Worm (Caenorhabditis elegans) whole organism, L3 larva: Measurements from ENCODE around the gene rpm-1.

ENCODE experiments used
- R02D3.7 ChIP-seq: fragments of 150-350 bp; optimal IDR thresholded peaks from 2 replicates; lab custom pipeline; 2014; ENCODE audit warnings: missing biosample characterization, missing genetic modification characterization
- ZK546.5 ChIP-seq: sonication (generic microtip); optimal IDR thresholded peaks from 2 replicates; lab custom pipeline; 2017; ENCODE audit warnings: missing biosample characterization, missing genetic modification characterization
- aly-2 ChIP-seq: fragments of 150-350 bp; optimal IDR thresholded peaks from 2 replicates; lab custom pipeline; 2014; ENCODE audit warnings: missing biosample characterization, missing genetic modification characterization
- ama-1 ChIP-seq: fragments of 150-350 bp; optimal IDR thresholded peaks from 2 replicates; lab custom pipeline; 2018
- egl-5 ChIP-seq: fragments of 150-350 bp; optimal IDR thresholded peaks from 2 replicates; lab custom pipeline; 2017; ENCODE audit warnings: missing biosample characterization, missing genetic modification reagents, missing genetic modification characterization, inconsistent platforms
- elt-1 ChIP-seq: fragments of 150-350 bp; optimal IDR thresholded peaks from 2 replicates; lab custom pipeline; 2014; ENCODE audit warnings: missing biosample characterization, missing genetic modification characterization
- elt-2 ChIP-seq: sonication (generic microtip); optimal IDR thresholded peaks from 2 replicates; lab custom pipeline; 2016; ENCODE audit warnings: missing genetic modification reagents, mild to moderate bottlenecking, missing genetic modification characterization, missing compliant biosample characterization
- elt-3 ChIP-seq, 3 experiments: fragments of 150-350 bp in 1 of 3; sonication (generic microtip) in 2 of 3; optimal IDR thresholded peaks; 2 replicates in 2 of 3; 4 replicates in 1 of 3; lab custom pipeline; 2014 to 2017; ENCODE audit warnings: missing biosample characterization in 3 of 3, missing genetic modification characterization in 3 of 3
- fkh-10 ChIP-seq: sonication (generic microtip); optimal IDR thresholded peaks from 2 replicates; lab custom pipeline; 2017; ENCODE audit warnings: missing biosample characterization, missing genetic modification reagents, missing genetic modification characterization
- hmg-11 ChIP-seq: sonication (generic microtip); optimal IDR thresholded peaks from 2 replicates; lab custom pipeline; 2016; ENCODE audit warnings: missing genetic modification characterization, missing compliant biosample characterization
- jun-1 ChIP-seq: fragments of 150-350 bp; optimal IDR thresholded peaks from 2 replicates; lab custom pipeline; 2014; ENCODE audit warnings: missing biosample characterization, missing genetic modification reagents, missing genetic modification characterization
- mml-1 ChIP-seq: fragments of 150-350 bp; sonication (generic microtip); optimal IDR thresholded peaks from 3 replicates; lab custom pipeline; 2014; ENCODE audit warnings: missing biosample characterization, missing genetic modification characterization
- pqm-1 ChIP-seq: fragments of 150-350 bp; optimal IDR thresholded peaks from 2 replicates; lab custom pipeline; 2017; ENCODE audit warnings: missing biosample characterization, missing genetic modification characterization, inconsistent platforms

The rpm-1 gene

DNA sequence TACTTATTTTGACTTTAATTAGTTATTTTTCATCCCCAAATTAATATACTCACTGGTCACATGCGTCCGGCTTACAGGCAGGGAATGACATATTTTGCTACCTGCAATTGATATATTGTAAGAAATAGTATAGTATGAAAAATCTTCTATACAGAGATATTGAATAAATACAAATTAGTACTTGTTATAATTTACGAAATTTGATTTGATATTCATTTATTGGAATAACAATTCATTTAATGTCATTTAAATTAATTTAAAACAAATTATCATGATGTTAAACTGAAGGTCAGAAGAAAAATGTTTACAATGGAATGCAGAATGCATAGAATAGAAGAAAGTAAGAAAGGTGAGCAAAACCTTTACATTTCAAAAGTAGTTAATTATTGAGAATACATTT lies 61.1 kb downstream of the rpm-1 start, which contains the start of gene B0507.7:
Gene B0507.7, minus strand, starts transcription at position 101 of the 400 bp plus-strand sequence.
- TF ChIP-seq egl-5 (tag; lab: Kevin White, UChicago) (no peak), pqm-1 (no peak), elt-2 (no peak), fkh-10 (GFP tag; lab: Kevin White, UChicago) (no peak), hmg-11 (no peak), jun-1 (no peak), R02D3.7 (no peak), ZK546.5 (tag; lab: Kevin White, UChicago) (no peak), mml-1 (tag; lab: Kevin White, UChicago) (no peak), ama-1 (no peak), elt-3 (tag; optimal IDR thresholded peaks at IDR 0.05; lab: Kevin White, UChicago) (no peak), elt-1 (tag; lab: Kevin White, UChicago) (no peak), aly-2 (no peak)
